Fruit fly (Drosophila melanogaster): ENCODE results near the gene CG34277.

CG34277 gene

dm6 chr3R:5412987-5413386 lies 43.6 kb downstream of the CG34277 start (continued):
- TF ChIP-seq CG3032 (tag; optimal IDR thresholded peaks at IDR 0.05) (no peak), Hr39 (GFP tag; optimal IDR thresholded peaks at IDR 0.05) (peak; percentile 4), CG6854 (GFP tag; optimal IDR thresholded peaks at IDR 0.05) (no peak), CG6276 (GFP tag; optimal IDR thresholded peaks at IDR 0.05) (no peak), CG3919 (GFP tag; optimal IDR thresholded peaks at IDR 0.05) (no peak), CG10631 (GFP tag; optimal IDR thresholded peaks at IDR 0.05) (peak; percentile 2), CG16779 (tag; optimal IDR thresholded peaks at IDR 0.05) (no peak), CG31627 (GFP tag; optimal IDR thresholded peaks at IDR 0.05) (peak; percentile 4), ss (GFP tag; optimal IDR thresholded peaks at IDR 0.05) (no peak), CG9139 (GFP tag; optimal IDR thresholded peaks at IDR 0.05) (no peak), CG6163 (GFP tag; IDR thresholded peaks at IDR 0.05) (no peak), Lpt (GFP tag; optimal IDR thresholded peaks at IDR 0.05) (no peak), CG8319 (GFP tag; optimal IDR thresholded peaks at IDR 0.05) (no peak), pdm3 (GFP tag; optimal IDR thresholded peaks at IDR 0.05) (no peak), cyc (GFP tag; optimal IDR thresholded peaks at IDR 0.05) (no peak), Blimp-1 (GFP tag; optimal IDR thresholded peaks at IDR 0.05) (no peak), Eip78C (GFP tag) (peak; percentile 77), vri (GFP tag; optimal IDR thresholded peaks at IDR 0.05) (no peak), Hr38 (GFP tag; optimal IDR thresholded peaks at IDR 0.05) (no peak), spab (GFP tag; optimal IDR thresholded peaks at IDR 0.05) (no peak), CG7368 (GFP tag; optimal IDR thresholded peaks at IDR 0.05) (no peak), Met (GFP tag; optimal IDR thresholded peaks at IDR 0.05) (peak; percentile 3), CG6808 (GFP tag; optimal IDR thresholded peaks at IDR 0.05) (no peak), CG34406 (GFP tag; optimal IDR thresholded peaks at IDR 0.05) (no peak), CG4318 (GFP tag; optimal IDR thresholded peaks at IDR 0.05) (no peak), CG32006 (GFP tag; optimal IDR thresholded peaks at IDR 0.05) (peak; percentile 27), Smox (GFP tag; optimal IDR thresholded peaks at IDR 0.05) (peak; percentile 17), fd85E (GFP tag; optimal IDR thresholded peaks at IDR 0.05) (no peak), acj6 (GFP tag; optimal IDR thresholded peaks at IDR 0.05) (no peak), Sox15 (GFP tag; optimal IDR thresholded peaks at IDR 0.05) (no peak)

dm6 chr3R:5414147-5414748 lies 44.9 kb downstream of the CG34277 start, which contains the start of gene CG14669:
CG14669 (plus strand) TSS chr3R:5414527.
- TF ChIP-seq svp (GFP tag) = peak; percentile 22
- no peak for TF ChIP-seq CG34406 (GFP tag; optimal IDR thresholded peaks at IDR 0.05)

dm6 chr3R:5420454-5420853 lies 51.1 kb downstream of the CG34277 start:
- no peak for TF ChIP-seq dac (GFP tag; optimal IDR thresholded peaks at IDR 0.05)
- TF ChIP-seq cyc (GFP tag; optimal IDR thresholded peaks at IDR 0.05) = no peak
- TF ChIP-seq pdm3 (GFP tag; optimal IDR thresholded peaks at IDR 0.05) = no peak
- no peak for TF ChIP-seq Eip78C (GFP tag)
- TF ChIP-seq fkh (GFP tag; optimal IDR thresholded peaks at IDR 0.05) = peak; percentile 59
- no peak for TF ChIP-seq Hr39 (GFP tag; optimal IDR thresholded peaks at IDR 0.05)
- no peak for TF ChIP-seq CG9139 (GFP tag; optimal IDR thresholded peaks at IDR 0.05)

Data from whole organism, prepupa.